Worm (Caenorhabditis elegans) whole organism, L1 larva: Measurements from ENCODE around the gene F22E12.3.

Experiments used
- fkh-8 ChIP-seq: sonication (generic microtip); optimal IDR thresholded peaks from 2 replicates; lab custom pipeline; 2016; ENCODE audit warnings: mild to moderate bottlenecking, missing genetic modification characterization, missing compliant biosample characterization
- lir-3 ChIP-seq: sonication (generic microtip); optimal IDR thresholded peaks from 2 replicates; lab custom pipeline; 2016; ENCODE audit warnings: mild to moderate bottlenecking, missing genetic modification characterization, moderate library complexity, missing compliant biosample characterization; ENCODE audit not compliant: poor library complexity
- nhr-28 ChIP-seq: fragments of 150-350 bp; optimal IDR thresholded peaks from 2 replicates; lab custom pipeline; 2014; ENCODE audit warnings: missing biosample characterization, missing genetic modification characterization
- snpc-4 ChIP-seq: fragments of 150-350 bp; optimal IDR thresholded peaks from 2 replicates; lab custom pipeline; 2014; ENCODE audit warnings: missing biosample characterization, missing genetic modification characterization
- sox-4 ChIP-seq: sonication (generic microtip); optimal IDR thresholded peaks from 2 replicates; lab custom pipeline; 2016; ENCODE audit warnings: missing genetic modification characterization, missing compliant biosample characterization
- ztf-11 ChIP-seq, 2 experiments: sonication (generic microtip); optimal IDR thresholded peaks; 2 replicates each; lab custom pipeline; 2016 to 2017; ENCODE audit warnings: missing genetic modification characterization in 2 of 2, missing biosample characterization in 1 of 2, missing compliant biosample characterization in 1 of 2

ce11 chrV:10489998-10490397 is 26.8 kb upstream of the F22E12.3 start, which contains the start of gene ncx-5:
- TF ChIP-seq snpc-4 (no peak), fkh-8 (tag; lab: Kevin White, UChicago) (no peak), nhr-28 (tag; lab: Kevin White, UChicago) (no peak), ztf-11 (tag; optimal IDR thresholded peaks at IDR 0.05; lab: Kevin White, UChicago) (no peak), sox-4 (tag; lab: Kevin White, UChicago) (no peak), lir-3 (no peak)
